Fruit fly (Drosophila melanogaster) whole organism, pupa: ENCODE results near the gene CG10026.

Experiments
- CG13204 ChIP-seq: fragments of 200-800 bp; sonication (Bioruptor generic); optimal IDR thresholded peaks from 2 replicates; lab custom pipeline; 2018; ENCODE audit warnings: missing biosample characterization, mild to moderate bottlenecking, missing genetic modification characterization, moderate library complexity
- CG34367 ChIP-seq: fragments of 200-800 bp; sonication (Bioruptor generic); optimal IDR thresholded peaks from 2 replicates; lab custom pipeline; 2018; ENCODE audit warnings: missing biosample characterization, mild to moderate bottlenecking, missing genetic modification characterization
- CG4496 ChIP-seq: fragments of 200-800 bp; sonication (Bioruptor generic); IDR thresholded peaks from 3 replicates; pipeline ENCODE4 v1.3.6; 2022; ENCODE audit warnings: missing biosample characterization, missing genetic modification characterization
- Snoo ChIP-seq: fragments of 200-800 bp; sonication (Bioruptor generic); optimal IDR thresholded peaks from 3 replicates; lab custom pipeline; 2017; ENCODE audit warnings: missing biosample characterization, mild to moderate bottlenecking, missing genetic modification characterization, inconsistent platforms

DNA sequence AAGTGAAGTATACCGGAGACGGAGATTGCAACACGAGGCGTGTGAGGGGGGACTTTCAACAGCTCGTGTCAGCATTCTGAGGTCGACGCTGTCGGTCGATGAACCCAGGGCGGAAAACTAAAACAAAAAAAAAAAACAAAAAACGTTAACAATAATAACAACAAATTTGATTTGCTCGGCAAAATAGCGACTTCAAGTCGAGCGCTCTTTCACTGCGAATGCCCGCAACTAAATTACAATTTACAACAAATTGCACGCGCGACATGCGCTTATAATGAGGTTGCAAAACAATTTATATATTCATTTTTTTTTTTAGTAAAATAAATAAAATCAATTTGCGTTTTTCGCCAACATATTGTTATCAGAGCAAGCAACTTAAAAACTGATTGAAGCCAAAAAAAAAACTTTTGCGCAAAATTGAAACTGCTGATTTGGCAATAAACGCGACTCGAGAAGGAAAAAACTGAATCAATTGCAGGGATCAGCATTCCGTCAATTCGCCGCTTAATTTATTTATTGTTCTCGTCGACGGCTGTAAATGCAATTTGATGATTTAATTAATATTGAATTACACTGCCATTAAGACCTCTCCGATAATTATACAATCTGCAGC, 19.4 kb downstream of the CG10026 start:
- TF ChIP-seq CG34367 (no peak), CG13204 (GFP tag; lab: Kevin White, UChicago) (no peak), Snoo (tag; lab: Kevin White, UChicago) (no peak), CG4496 (no peak)
